Comparison of ENCODE assay signal across 5 fruit fly cellular contexts in the genomic region with DNA sequence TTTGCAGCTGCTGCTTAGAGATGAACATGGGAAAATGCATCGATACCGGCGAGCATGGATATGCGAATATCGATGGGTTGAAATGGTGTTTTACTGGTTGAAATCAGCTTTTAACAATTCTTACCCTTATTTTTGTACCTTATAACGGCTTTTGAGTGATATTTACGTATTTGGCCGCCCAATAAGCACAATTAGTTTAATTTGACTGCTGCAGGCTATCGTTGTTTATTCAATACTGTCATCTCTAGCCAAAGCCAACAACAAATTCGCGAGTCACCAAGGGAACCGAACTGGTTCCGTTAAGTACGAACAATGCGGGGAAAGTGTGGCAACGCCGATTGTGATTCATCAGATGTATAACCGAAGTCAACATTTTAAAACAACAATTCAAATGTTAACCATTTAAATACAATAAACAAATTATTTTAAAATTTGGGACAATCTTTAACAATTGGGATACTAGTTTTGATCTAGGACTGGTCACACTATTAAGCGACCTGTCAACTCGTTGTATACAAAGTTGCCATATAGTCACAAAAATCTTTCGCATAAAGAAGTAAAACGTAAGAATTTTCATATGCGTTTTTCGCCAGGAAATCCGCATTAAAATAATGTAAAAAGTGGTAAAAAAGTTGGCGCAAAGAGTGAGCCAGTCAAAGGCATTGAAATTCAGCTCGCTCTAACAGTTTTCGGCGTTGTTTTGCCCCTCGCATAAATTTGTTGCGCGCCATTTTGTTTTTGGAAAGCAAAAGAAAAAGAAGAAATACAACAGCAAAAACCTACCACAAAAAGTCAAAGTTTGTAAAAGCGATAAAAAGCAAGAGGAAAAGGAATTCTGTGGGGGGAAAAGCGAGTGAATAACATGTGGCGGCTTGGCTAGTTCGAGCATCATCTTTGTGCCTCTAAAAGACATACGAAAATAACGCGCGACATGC.
TF ChIP-seq lines count a peak whose summit lies in the region.

TSS of gene Usp5 (minus strand) at position 234 of the 935 bp plus-strand sequence.
TSS of gene BtbVII (plus strand) at position 522 of the 935 bp plus-strand sequence.

- no peak for TF ChIP-seq CTCF in whole organism, embryonic (GFP tag; optimal IDR thresholded peaks at IDR 0.05; lab: Kevin White, UChicago)

TF ChIP-seq in whole organism, adult, 20 proteins besides CTCF, POLR2A, EP300 and RAD21 (continues in another document):
- TF ChIP-seq tj (GFP tag; optimal IDR thresholded peaks at IDR 0.05; lab: Kevin White, UChicago) = peak; percentile 43
- peak; percentile 78 for TF ChIP-seq ovo (GFP tag; optimal IDR thresholded peaks at IDR 0.05; lab: Kevin White, UChicago)
- TF ChIP-seq Crg-1 (GFP tag; optimal IDR thresholded peaks at IDR 0.05; lab: Kevin White, UChicago) = peak; percentile 73
- TF ChIP-seq pad (GFP tag; optimal IDR thresholded peaks at IDR 0.05; lab: Kevin White, UChicago) = peak; percentile 55
- TF ChIP-seq kay (GFP tag; lab: Kevin White, UChicago; ENCODE audit: borderline replicate concordance) = no peak
- TF ChIP-seq CG5204 (GFP tag; optimal IDR thresholded peaks at IDR 0.05; lab: Kevin White, UChicago) = no peak
- peak; percentile 71 for TF ChIP-seq Mnt (GFP tag; optimal IDR thresholded peaks at IDR 0.05; lab: Kevin White, UChicago)
- TF ChIP-seq Clk (GFP tag; optimal IDR thresholded peaks at IDR 0.05; lab: Kevin White, UChicago) = peak; percentile 56
- TF ChIP-seq toe (GFP tag; optimal IDR thresholded peaks at IDR 0.05; lab: Kevin White, UChicago) = peak; percentile 84
- TF ChIP-seq CG1620 (GFP tag; optimal IDR thresholded peaks at IDR 0.05; lab: Kevin White, UChicago) = peak; percentile 85
- peak; percentile 0 for TF ChIP-seq CG33017 (tag; optimal IDR thresholded peaks at IDR 0.05; lab: Kevin White, UChicago)
- peak; percentile 73 for TF ChIP-seq CG7101 (tag; optimal IDR thresholded peaks at IDR 0.05; lab: Kevin White, UChicago)
- peak; percentile 45 for TF ChIP-seq CG7045 (GFP tag; optimal IDR thresholded peaks at IDR 0.05; lab: Kevin White, UChicago)
- TF ChIP-seq cic (GFP tag; optimal IDR thresholded peaks at IDR 0.05; lab: Kevin White, UChicago) = peak; percentile 24
- peak; percentile 82 for TF ChIP-seq bab1 (GFP tag; optimal IDR thresholded peaks at IDR 0.05; lab: Kevin White, UChicago)

TF ChIP-seq in whole organism, embryonic, 481 proteins besides CTCF, POLR2A, EP300 and RAD21 (continues in another document):
- peak; percentile 99 for TF ChIP-seq sna (GFP tag; IDR thresholded peaks at IDR 0.05; lab: Robert Waterston, UW; ENCODE audit: partially characterized antibody)
- TF ChIP-seq CG2202 (tag; optimal IDR thresholded peaks at IDR 0.05; lab: Kevin White, UChicago) = no peak
- no peak for TF ChIP-seq Tbp (GFP tag; optimal IDR thresholded peaks at IDR 0.05; lab: Kevin White, UChicago)
- no peak for TF ChIP-seq CG6254 (GFP tag; optimal IDR thresholded peaks at IDR 0.05; lab: Kevin White, UChicago)
- peak; percentile 45; the same call in 1 of the 2 replicates for TF ChIP-seq lmd (GFP tag; IDR thresholded peaks at IDR 0.05; lab: Robert Waterston, UW)
- peak; percentile 17 for TF ChIP-seq da (GFP tag; optimal IDR thresholded peaks at IDR 0.05; lab: Kevin White, UChicago)
- TF ChIP-seq Awh (GFP tag; IDR thresholded peaks at IDR 0.05; lab: Robert Waterston, UW) = peak; percentile 60
- TF ChIP-seq Lpt (GFP tag; optimal IDR thresholded peaks at IDR 0.05; lab: Kevin White, UChicago) = no peak
- peak; percentile 39 for TF ChIP-seq CG15269 (tag; optimal IDR thresholded peaks at IDR 0.05; lab: Kevin White, UChicago)
- peak; percentile 60; the same call in 1 of the 3 replicates for TF ChIP-seq tgo (GFP tag; IDR thresholded peaks at IDR 0.05; lab: Robert Waterston, UW)
- peak; percentile 17 for TF ChIP-seq CG16815 (GFP tag; optimal IDR thresholded peaks at IDR 0.05; lab: Kevin White, UChicago)
- peak; percentile 57 for TF ChIP-seq CG10267 (tag; optimal IDR thresholded peaks at IDR 0.05; lab: Kevin White, UChicago)
- TF ChIP-seq grau (tag; optimal IDR thresholded peaks at IDR 0.05; lab: Kevin White, UChicago) = peak; percentile 59
- peak; percentile 75 for TF ChIP-seq ato (GFP tag; IDR thresholded peaks at IDR 0.05; lab: Robert Waterston, UW; ENCODE audit: partially characterized antibody)
- TF ChIP-seq ewg (GFP tag; optimal IDR thresholded peaks at IDR 0.05; lab: Kevin White, UChicago) = peak; percentile 46

TF ChIP-seq in whole organism, prepupa, 60 proteins besides CTCF, POLR2A, EP300 and RAD21 (continues in another document):
- TF ChIP-seq CG11902 (GFP tag; optimal IDR thresholded peaks at IDR 0.05; lab: Kevin White, UChicago) (no peak), OdsH (GFP tag; optimal IDR thresholded peaks at IDR 0.05; lab: Kevin White, UChicago) (no peak), lz (GFP tag; optimal IDR thresholded peaks at IDR 0.05; lab: Kevin White, UChicago) (peak; percentile 79), Met (GFP tag; optimal IDR thresholded peaks at IDR 0.05; lab: Kevin White, UChicago) (peak; percentile 68), CG8119 (GFP tag; IDR thresholded peaks at IDR 0.05; lab: Robert Waterston, UW) (peak; percentile 36; the same call in 1 of the 3 replicates), fd59A (GFP tag; optimal IDR thresholded peaks at IDR 0.05; lab: Kevin White, UChicago) (peak; percentile 20), Eip75B (GFP tag; optimal IDR thresholded peaks at IDR 0.05; lab: Kevin White, UChicago) (peak; percentile 62), CG8632 (GFP tag; optimal IDR thresholded peaks at IDR 0.05; lab: Kevin White, UChicago) (no peak), CG32006 (GFP tag; optimal IDR thresholded peaks at IDR 0.05; lab: Kevin White, UChicago) (peak; percentile 29), esn (GFP tag; optimal IDR thresholded peaks at IDR 0.05; lab: Kevin White, UChicago) (peak; percentile 72), Hr39 (GFP tag; optimal IDR thresholded peaks at IDR 0.05; lab: Kevin White, UChicago) (no peak), CG31627 (GFP tag; optimal IDR thresholded peaks at IDR 0.05; lab: Kevin White, UChicago) (peak; percentile 72), pdm3 (GFP tag; optimal IDR thresholded peaks at IDR 0.05; lab: Kevin White, UChicago) (no peak), topi (GFP tag; optimal IDR thresholded peaks at IDR 0.05; lab: Kevin White, UChicago) (peak; percentile 49), CG34406 (GFP tag; optimal IDR thresholded peaks at IDR 0.05; lab: Kevin White, UChicago) (peak; percentile 55), CG3919 (GFP tag; optimal IDR thresholded peaks at IDR 0.05; lab: Kevin White, UChicago) (peak; percentile 43), CG1621 (tag; optimal IDR thresholded peaks at IDR 0.05; lab: Kevin White, UChicago) (peak; percentile 18)

TF ChIP-seq in whole organism, pupa, 21 proteins besides CTCF, POLR2A, EP300 and RAD21 (continues in another document):
- TF ChIP-seq rn (GFP tag; IDR thresholded peaks at IDR 0.05; lab: Robert Waterston, UW) (no peak), CG10348 (GFP tag; IDR thresholded peaks at IDR 0.05; lab: Robert Waterston, UW) (no peak), CG8159 (tag; optimal IDR thresholded peaks at IDR 0.05; lab: Kevin White, UChicago) (peak; percentile 48), CG12605 (GFP tag; IDR thresholded peaks at IDR 0.05; lab: Robert Waterston, UW) (peak; percentile 22; the same call in 1 of the 2 replicates), D1 (tag; optimal IDR thresholded peaks at IDR 0.05; lab: Kevin White, UChicago) (no peak), EcR (GFP tag; optimal IDR thresholded peaks at IDR 0.05; lab: Kevin White, UChicago) (no peak), Pif1B (GFP tag; optimal IDR thresholded peaks at IDR 0.05; lab: Kevin White, UChicago) (peak; percentile 10), CG14655 (GFP tag; optimal IDR thresholded peaks at IDR 0.05; lab: Kevin White, UChicago) (no peak), CG32121 (GFP tag; IDR thresholded peaks at IDR 0.05; lab: Robert Waterston, UW) (no peak), CG34367 (tag; optimal IDR thresholded peaks at IDR 0.05; lab: Kevin White, UChicago) (peak; percentile 24), CG9948 (tag; optimal IDR thresholded peaks at IDR 0.05; lab: Kevin White, UChicago) (peak; percentile 27), CG8301 (tag; optimal IDR thresholded peaks at IDR 0.05; lab: Kevin White, UChicago) (peak; percentile 44), CG4496 (GFP tag; IDR thresholded peaks at IDR 0.05; lab: Robert Waterston, UW) (peak; percentile 15; the same call in 1 of the 3 replicates), Snoo (tag; optimal IDR thresholded peaks at IDR 0.05; lab: Kevin White, UChicago) (peak; percentile 25), CG13204 (GFP tag; optimal IDR thresholded peaks at IDR 0.05; lab: Kevin White, UChicago) (no peak), Pif1A (GFP tag; optimal IDR thresholded peaks at IDR 0.05; lab: Kevin White, UChicago) (no peak), fd96Ca (GFP tag; IDR thresholded peaks at IDR 0.05; lab: Robert Waterston, UW) (peak; percentile 69), CG15710 (tag; optimal IDR thresholded peaks at IDR 0.05; lab: Kevin White, UChicago) (peak; percentile 26)

TF ChIP-seq in whole organism, wandering third instar larva, 38 proteins besides CTCF, POLR2A, EP300 and RAD21 (continues in another document):
- TF ChIP-seq GATAd (GFP tag; optimal IDR thresholded peaks at IDR 0.05; lab: Kevin White, UChicago) = no peak
- TF ChIP-seq fru (GFP tag; optimal IDR thresholded peaks at IDR 0.05; lab: Kevin White, UChicago) = peak; percentile 58
- no peak for TF ChIP-seq lola (GFP tag; optimal IDR thresholded peaks at IDR 0.05; lab: Kevin White, UChicago)
- peak; percentile 26 for TF ChIP-seq psq (GFP tag; optimal IDR thresholded peaks at IDR 0.05; lab: Kevin White, UChicago)
- TF ChIP-seq sage (GFP tag; optimal IDR thresholded peaks at IDR 0.05; lab: Kevin White, UChicago) = no peak
- peak; percentile 69 for TF ChIP-seq OdsH (GFP tag; optimal IDR thresholded peaks at IDR 0.05; lab: Kevin White, UChicago)
- TF ChIP-seq sv (GFP tag; optimal IDR thresholded peaks at IDR 0.05; lab: Kevin White, UChicago) = peak; percentile 22
- no peak for TF ChIP-seq Dif (GFP tag; optimal IDR thresholded peaks at IDR 0.05; lab: Kevin White, UChicago; ENCODE audit: partially characterized antibody)
- peak; percentile 30 for TF ChIP-seq Hr83 (GFP tag; optimal IDR thresholded peaks at IDR 0.05; lab: Kevin White, UChicago; ENCODE audit: poor library complexity, severe bottlenecking)
- no peak for TF ChIP-seq Hr78 (GFP tag; optimal IDR thresholded peaks at IDR 0.05; lab: Kevin White, UChicago)
- TF ChIP-seq usp (GFP tag; optimal IDR thresholded peaks at IDR 0.05; lab: Kevin White, UChicago) = no peak
- TF ChIP-seq CG32264 (GFP tag; optimal IDR thresholded peaks at IDR 0.05; lab: Kevin White, UChicago) = peak; percentile 6
- no peak for TF ChIP-seq pan (optimal IDR thresholded peaks at IDR 0.05; lab: Kevin White, UChicago)
- no peak for TF ChIP-seq Vsx2 (GFP tag; optimal IDR thresholded peaks at IDR 0.05; lab: Kevin White, UChicago; ENCODE audit: partially characterized antibody)
- TF ChIP-seq brk (GFP tag; optimal IDR thresholded peaks at IDR 0.05; lab: Kevin White, UChicago) = no peak
- TF ChIP-seq jim (GFP tag; optimal IDR thresholded peaks at IDR 0.05; lab: Kevin White, UChicago) = no peak
- peak; percentile 12 for TF ChIP-seq CG9705 (GFP tag; optimal IDR thresholded peaks at IDR 0.05; lab: Kevin White, UChicago)
- TF ChIP-seq tai (GFP tag; optimal IDR thresholded peaks at IDR 0.05; lab: Kevin White, UChicago) = no peak
- TF ChIP-seq Sp1 (GFP tag; optimal IDR thresholded peaks at IDR 0.05; lab: Kevin White, UChicago) = peak; percentile 44
